Fruit fly (Drosophila melanogaster) whole organism, pupa: Measurements from ENCODE around the gene sty.

Source experiments
- CG10348 ChIP-seq: fragments of 200-800 bp; sonication (Bioruptor generic); IDR thresholded peaks from 2 replicates; pipeline ENCODE4 v1.3.6; 2022; ENCODE audit warnings: missing biosample characterization, missing genetic modification characterization
- CG12605 ChIP-seq: fragments of 200-800 bp; sonication (Bioruptor generic); IDR thresholded peaks from 2 replicates; pipeline ENCODE4 v1.3.6; 2022; ENCODE audit warnings: missing biosample characterization, missing genetic modification characterization
- CG13204 ChIP-seq: fragments of 200-800 bp; sonication (Bioruptor generic); optimal IDR thresholded peaks from 2 replicates; lab custom pipeline; 2018; ENCODE audit warnings: missing biosample characterization, mild to moderate bottlenecking, missing genetic modification characterization, moderate library complexity
- CG14655 ChIP-seq: fragments of 200-800 bp; sonication (Bioruptor generic); optimal IDR thresholded peaks from 3 replicates; lab custom pipeline; 2017; ENCODE audit warnings: mild to moderate bottlenecking, missing biosample characterization, missing genetic modification reagents, missing genetic modification characterization
- CG15710 ChIP-seq: fragments of 200-800 bp; sonication (Bioruptor generic); optimal IDR thresholded peaks from 2 replicates; lab custom pipeline; 2018; ENCODE audit warnings: missing biosample characterization, mild to moderate bottlenecking, missing genetic modification characterization, moderate library complexity
- CG17806 ChIP-seq: fragments of 200-800 bp; sonication (Bioruptor generic); optimal IDR thresholded peaks from 2 replicates; lab custom pipeline; 2018; ENCODE audit warnings: missing biosample characterization, mild to moderate bottlenecking, missing genetic modification characterization, moderate library complexity
- CG32121 ChIP-seq: fragments of 200-800 bp; sonication (Bioruptor generic); IDR thresholded peaks from 2 replicates; pipeline ENCODE4 v1.3.6; 2022; ENCODE audit warnings: missing biosample characterization, missing genetic modification characterization
- CG34367 ChIP-seq: fragments of 200-800 bp; sonication (Bioruptor generic); optimal IDR thresholded peaks from 2 replicates; lab custom pipeline; 2018; ENCODE audit warnings: missing biosample characterization, mild to moderate bottlenecking, missing genetic modification characterization
- CG8159 ChIP-seq: fragments of 200-800 bp; sonication (Bioruptor generic); optimal IDR thresholded peaks from 3 replicates; lab custom pipeline; 2018; ENCODE audit warnings: missing biosample characterization, mild to moderate bottlenecking, missing genetic modification characterization, moderate library complexity
- CG8301 ChIP-seq: fragments of 200-800 bp; sonication (Bioruptor generic); optimal IDR thresholded peaks from 2 replicates; lab custom pipeline; 2018; ENCODE audit warnings: missing biosample characterization, mild to moderate bottlenecking, missing genetic modification characterization
- CG9948 ChIP-seq: fragments of 200-800 bp; sonication (Bioruptor generic); optimal IDR thresholded peaks from 2 replicates; lab custom pipeline; 2018; ENCODE audit warnings: missing biosample characterization, mild to moderate bottlenecking, missing genetic modification characterization, moderate library complexity
- D1 ChIP-seq: fragments of 200-800 bp; sonication (Bioruptor generic); optimal IDR thresholded peaks from 2 replicates; lab custom pipeline; 2018; ENCODE audit warnings: missing biosample characterization, mild to moderate bottlenecking, missing genetic modification characterization, moderate library complexity
- EcR ChIP-seq: fragments of 200-800 bp; sonication (Bioruptor generic); optimal IDR thresholded peaks from 3 replicates; lab custom pipeline; 2019; ENCODE audit warnings: missing biosample characterization, missing genetic modification characterization, mild to moderate bottlenecking, moderate library complexity, missing genetic modification reagents
- Ets98B ChIP-seq: fragments of 200-800 bp; sonication (Bioruptor generic); IDR thresholded peaks from 2 replicates; pipeline ENCODE4 v1.3.6; 2022; ENCODE audit warnings: missing biosample characterization, missing genetic modification characterization
- Pif1A ChIP-seq: fragments of 200-800 bp; sonication (Bioruptor generic); optimal IDR thresholded peaks from 3 replicates; lab custom pipeline; 2016; ENCODE audit warnings: missing biosample characterization, missing genetic modification characterization
- Pif1B ChIP-seq: fragments of 200-800 bp; sonication (Bioruptor generic); optimal IDR thresholded peaks from 3 replicates; lab custom pipeline; 2016; ENCODE audit warnings: missing biosample characterization, missing genetic modification characterization
- Snoo ChIP-seq: fragments of 200-800 bp; sonication (Bioruptor generic); optimal IDR thresholded peaks from 3 replicates; lab custom pipeline; 2017; ENCODE audit warnings: missing biosample characterization, mild to moderate bottlenecking, missing genetic modification characterization, inconsistent platforms
- fd96Ca ChIP-seq: fragments of 200-800 bp; sonication (Bioruptor generic); IDR thresholded peaks from 3 replicates; pipeline ENCODE4 v1.3.6; 2022; ENCODE audit warnings: missing biosample characterization, missing genetic modification characterization
- gl ChIP-seq: fragments of 200-800 bp; sonication (Bioruptor generic); optimal IDR thresholded peaks from 2 replicates; lab custom pipeline; 2018; ENCODE audit warnings: missing biosample characterization, mild to moderate bottlenecking, missing genetic modification characterization
- rn ChIP-seq: fragments of 200-800 bp; sonication (Bioruptor generic); IDR thresholded peaks from 2 replicates; pipeline ENCODE4 v1.3.6; 2022; ENCODE audit warnings: missing biosample characterization, missing genetic modification characterization

Gene sty

DNA sequence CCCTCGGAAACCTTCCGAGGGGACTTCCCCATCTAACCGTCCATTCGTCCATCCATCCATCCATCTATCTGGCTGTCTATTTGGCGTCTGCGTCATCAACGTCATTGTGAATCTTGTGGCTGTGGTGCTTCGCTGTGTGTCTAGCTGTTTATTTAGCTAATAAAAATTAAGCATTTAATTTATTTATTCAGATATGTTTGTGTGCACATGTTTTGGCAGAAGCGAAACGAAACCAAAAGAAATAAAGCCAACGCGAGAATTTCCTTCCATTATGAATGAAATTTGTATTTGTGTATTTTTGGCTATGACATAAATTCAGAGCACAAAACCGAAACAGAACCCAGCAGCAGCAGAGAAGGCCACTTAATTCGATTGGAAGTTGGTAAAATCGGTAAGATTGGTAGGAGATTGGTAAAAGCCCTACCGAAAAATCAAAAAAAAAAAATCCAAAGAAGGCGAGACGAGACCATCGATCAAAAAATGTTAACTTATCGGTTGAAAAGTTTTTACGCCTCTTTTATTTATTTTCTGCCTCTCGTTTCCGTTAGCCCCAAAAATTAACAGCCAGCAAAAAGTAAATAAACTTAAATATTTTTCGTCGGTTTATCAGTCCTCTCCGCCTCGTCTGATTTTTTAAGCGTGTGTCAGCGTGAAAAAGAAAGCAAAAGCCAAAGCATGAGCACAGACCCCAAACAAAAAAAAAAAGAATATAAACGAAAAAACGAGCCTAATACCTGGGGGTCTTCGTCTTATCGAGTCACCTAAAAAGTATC, 9.8 kb downstream of the sty start:
- TF ChIP-seq CG8159 (tag; lab: Kevin White, UChicago): no peak
- no peak for TF ChIP-seq rn
- TF ChIP-seq Ets98B (GFP tag; lab: Robert Waterston, UW): no peak
- no peak for TF ChIP-seq Pif1A
- TF ChIP-seq Pif1B (GFP tag; lab: Kevin White, UChicago): no peak
- TF ChIP-seq CG15710: no peak
- no peak for TF ChIP-seq CG17806 (tag; lab: Kevin White, UChicago)
- no peak for TF ChIP-seq D1 (tag; lab: Kevin White, UChicago)
- TF ChIP-seq CG9948 (tag; lab: Kevin White, UChicago): no peak
- TF ChIP-seq CG13204 (GFP tag; lab: Kevin White, UChicago): no peak
- TF ChIP-seq CG32121 (GFP tag; lab: Robert Waterston, UW): no peak
- no peak for TF ChIP-seq CG8301 (tag; lab: Kevin White, UChicago)
- TF ChIP-seq CG14655 (GFP tag; lab: Kevin White, UChicago): no peak

- no peak for TF ChIP-seq CG17806 (tag; lab: Kevin White, UChicago)
- no peak for TF ChIP-seq Ets98B (GFP tag; lab: Robert Waterston, UW)
- no peak for TF ChIP-seq CG8159 (tag; lab: Kevin White, UChicago)
- no peak for TF ChIP-seq CG8301 (tag; lab: Kevin White, UChicago)
- TF ChIP-seq Pif1A: no peak
- no peak for TF ChIP-seq CG15710
- TF ChIP-seq fd96Ca (GFP tag; lab: Robert Waterston, UW): no peak
- TF ChIP-seq CG10348: no peak
These were observed 13.0 kb downstream of the sty start for dm6 chr3L:3411699-3412098.

DNA sequence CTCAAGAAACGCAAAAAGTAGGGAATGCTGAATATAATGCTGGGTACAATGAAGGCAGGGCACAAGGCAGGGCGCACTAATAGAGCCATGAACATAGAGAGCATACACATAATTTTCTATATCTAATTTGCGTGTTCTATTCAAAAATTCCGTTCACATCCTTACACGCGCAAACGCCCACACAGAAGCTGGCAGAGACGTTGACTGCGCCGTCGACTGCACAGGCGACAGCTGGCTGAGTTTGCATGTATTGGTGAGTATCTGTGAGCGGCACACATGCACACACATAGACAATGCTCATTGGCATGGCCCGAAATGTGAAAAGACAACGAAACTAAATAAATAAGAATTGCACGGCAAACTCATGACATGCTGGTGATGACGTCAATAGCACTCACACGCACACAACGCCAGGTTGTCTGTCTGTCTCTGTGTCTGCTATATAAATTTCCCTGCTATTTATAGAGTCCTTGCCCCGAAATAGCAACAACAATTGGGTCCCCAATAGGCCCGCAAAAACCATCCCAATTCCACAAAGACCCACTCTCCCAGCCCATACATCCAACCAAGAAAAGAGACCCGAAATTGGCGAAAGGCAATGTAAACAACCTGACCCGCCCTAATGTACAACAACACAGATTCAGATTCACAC, 13.6 kb downstream of the sty start:
- no peak for TF ChIP-seq rn
- no peak for TF ChIP-seq Snoo (tag; lab: Kevin White, UChicago)
- no peak for TF ChIP-seq D1 (tag; lab: Kevin White, UChicago)
- TF ChIP-seq CG8301 (tag; lab: Kevin White, UChicago): no peak
- TF ChIP-seq, all 21 proteins: peak for 0

DNA sequence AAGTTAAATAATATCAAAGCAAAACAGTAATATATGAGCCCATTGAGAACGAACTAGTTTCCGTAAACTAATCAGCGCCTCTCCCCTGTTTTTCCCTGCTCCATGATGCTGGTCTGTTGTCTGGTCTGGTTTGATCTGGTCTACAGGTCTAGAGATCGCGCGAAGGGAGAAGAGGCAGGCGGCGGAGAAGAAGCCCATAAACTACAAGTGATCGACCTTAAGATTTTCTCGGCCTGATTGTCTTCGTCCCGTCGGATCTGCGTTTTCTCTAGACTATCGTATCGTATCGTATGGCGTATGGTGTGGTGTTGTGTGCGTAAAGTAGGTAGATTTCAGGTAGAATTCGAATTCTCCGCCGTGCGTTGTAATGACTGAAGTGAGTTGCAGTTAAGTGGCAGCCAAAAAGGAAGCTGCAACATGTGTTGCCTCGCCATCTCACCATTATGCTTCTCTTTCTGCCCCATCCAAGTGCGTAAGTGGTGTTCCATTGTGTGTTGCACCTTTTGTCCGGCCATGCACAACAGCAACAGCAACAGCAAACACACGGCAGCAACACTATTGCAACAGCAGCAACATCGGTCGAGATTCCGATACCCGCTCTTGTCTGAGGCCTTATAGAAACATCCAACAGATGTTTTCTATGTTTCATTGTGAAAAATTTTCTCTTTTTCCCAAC, 15.0 kb downstream of the sty start:
- TF ChIP-seq CG32121 (GFP tag; lab: Robert Waterston, UW) (no peak), Snoo (tag; lab: Kevin White, UChicago) (no peak), D1 (tag; lab: Kevin White, UChicago) (no peak), CG17806 (tag; lab: Kevin White, UChicago) (no peak), fd96Ca (GFP tag; lab: Robert Waterston, UW) (no peak), EcR (GFP tag; lab: Kevin White, UChicago) (peak; percentile 93), CG14655 (GFP tag; lab: Kevin White, UChicago) (no peak), CG13204 (GFP tag; lab: Kevin White, UChicago) (peak; percentile 2), gl (tag; lab: Kevin White, UChicago) (peak; percentile 52), CG12605 (GFP tag; lab: Robert Waterston, UW) (no peak), Pif1A (no peak), CG8159 (tag; lab: Kevin White, UChicago) (no peak), Ets98B (GFP tag; lab: Robert Waterston, UW) (no peak), CG8301 (tag; lab: Kevin White, UChicago) (no peak), CG9948 (tag; lab: Kevin White, UChicago) (no peak), CG34367 (tag; lab: Kevin White, UChicago) (no peak), rn (no peak)

DNA sequence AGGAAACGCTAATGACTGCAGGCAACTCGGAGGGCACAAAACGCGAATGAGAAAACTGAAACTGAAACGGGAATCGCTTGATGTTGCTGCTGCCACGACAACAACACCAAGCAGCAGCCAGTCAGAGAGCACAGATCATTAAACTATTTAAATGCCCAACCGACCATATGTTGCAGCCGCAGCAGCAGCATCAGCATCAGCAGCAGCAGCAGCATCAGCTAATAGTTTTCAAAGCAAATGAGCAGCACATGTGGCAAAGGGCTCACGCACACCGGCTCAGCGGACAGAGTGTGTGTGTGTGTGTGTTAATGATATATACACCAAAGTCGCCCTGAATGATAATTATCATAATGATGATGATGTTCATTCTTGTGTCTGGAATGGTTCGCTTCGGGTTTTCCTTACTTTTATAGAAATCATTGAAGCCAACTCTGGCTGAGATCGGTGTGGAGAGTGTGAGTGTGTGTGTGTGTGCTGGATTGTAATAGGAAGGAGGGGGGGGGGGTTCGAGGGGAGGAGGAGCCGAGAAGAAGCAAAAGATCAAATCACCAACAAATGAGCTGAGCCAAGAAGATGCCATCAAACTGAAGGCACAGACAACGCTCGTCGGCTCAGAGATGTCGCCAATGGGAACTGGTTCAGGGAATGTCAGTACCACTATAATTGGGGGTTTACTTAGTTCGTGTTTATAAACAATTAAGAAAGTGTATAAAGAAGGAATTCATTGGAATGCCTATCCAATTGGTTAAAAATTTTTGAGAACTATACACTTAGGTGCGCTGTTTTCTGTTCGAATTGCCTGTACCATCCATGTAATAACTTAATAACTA, 15.7 kb downstream of the sty start:
- TF ChIP-seq EcR (GFP tag; lab: Kevin White, UChicago): no peak
- TF ChIP-seq Pif1B (GFP tag; lab: Kevin White, UChicago): no peak
- TF ChIP-seq CG12605 (GFP tag; lab: Robert Waterston, UW): no peak
- TF ChIP-seq CG8301 (tag; lab: Kevin White, UChicago): no peak
- no peak for TF ChIP-seq CG17806 (tag; lab: Kevin White, UChicago)
- TF ChIP-seq CG32121 (GFP tag; lab: Robert Waterston, UW): no peak
- TF ChIP-seq rn: no peak
- TF ChIP-seq D1 (tag; lab: Kevin White, UChicago): no peak
- TF ChIP-seq gl (tag; lab: Kevin White, UChicago): no peak
- TF ChIP-seq CG13204 (GFP tag; lab: Kevin White, UChicago): no peak
- no peak for TF ChIP-seq CG34367 (tag; lab: Kevin White, UChicago)
- TF ChIP-seq CG9948 (tag; lab: Kevin White, UChicago): no peak
- TF ChIP-seq Ets98B (GFP tag; lab: Robert Waterston, UW): no peak
- TF ChIP-seq CG14655 (GFP tag; lab: Kevin White, UChicago): no peak
- TF ChIP-seq CG8159 (tag; lab: Kevin White, UChicago): no peak
- TF ChIP-seq CG15710: no peak
- TF ChIP-seq Snoo (tag; lab: Kevin White, UChicago): no peak
